Worm (Caenorhabditis elegans): ENCODE results near the gene srz-62.

srz-62 gene

DNA sequence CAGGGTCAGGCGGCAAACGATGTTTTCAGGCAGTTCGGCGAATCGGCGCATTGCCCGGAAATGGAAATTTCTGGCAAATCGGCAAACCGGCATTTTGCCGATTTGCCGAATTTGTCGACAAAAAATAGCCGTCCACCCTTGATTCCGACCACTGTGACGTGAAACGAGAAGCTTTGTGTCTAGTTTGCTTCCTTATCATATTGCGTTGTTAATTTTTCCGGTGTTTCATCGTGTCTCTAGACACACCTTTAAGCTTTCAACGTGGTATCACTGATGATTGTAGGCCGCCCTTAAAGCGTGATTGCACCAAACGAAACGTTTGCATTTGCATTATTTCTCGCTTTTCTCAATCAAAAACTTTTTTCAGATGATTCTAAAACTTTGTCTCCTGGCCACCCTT, 36.8 kb downstream of the srz-62 start, which contains the start of gene clec-71:
Gene clec-71 (plus strand): TSS at position 362 of the 400 bp plus-strand sequence.
- TF ChIP-seq tab-1 (GFP tag; IDR thresholded peaks at IDR 0.05) (no peak), ztf-23 (GFP tag; IDR thresholded peaks at IDR 0.05) (no peak)

- TF ChIP-seq ztf-29 (GFP tag; IDR thresholded peaks at IDR 0.05) (no peak), flt-1 (GFP tag; IDR thresholded peaks at IDR 0.05) (no peak), T22C8.4 (GFP tag; IDR thresholded peaks at IDR 0.05) (no peak), med-1 (GFP tag; optimal IDR thresholded peaks at IDR 0.05; ENCODE audit: insufficient read depth) (no peak), tab-1 (GFP tag; IDR thresholded peaks at IDR 0.05) (no peak), ref-1 (GFP tag; conservative IDR thresholded peaks at IDR 0.05) (no peak), ztf-23 (GFP tag; IDR thresholded peaks at IDR 0.05) (no peak), klf-2 (GFP tag; conservative IDR thresholded peaks at IDR 0.05) (no peak), cog-1 (tag; optimal IDR thresholded peaks at IDR 0.05) (no peak)
Measured at ce11 chrIV:3941658-3942328, 41.5 kb downstream of the srz-62 start, which contains the start of gene clec-174. clec-174 (minus strand) TSS chrIV:3941708.

DNA sequence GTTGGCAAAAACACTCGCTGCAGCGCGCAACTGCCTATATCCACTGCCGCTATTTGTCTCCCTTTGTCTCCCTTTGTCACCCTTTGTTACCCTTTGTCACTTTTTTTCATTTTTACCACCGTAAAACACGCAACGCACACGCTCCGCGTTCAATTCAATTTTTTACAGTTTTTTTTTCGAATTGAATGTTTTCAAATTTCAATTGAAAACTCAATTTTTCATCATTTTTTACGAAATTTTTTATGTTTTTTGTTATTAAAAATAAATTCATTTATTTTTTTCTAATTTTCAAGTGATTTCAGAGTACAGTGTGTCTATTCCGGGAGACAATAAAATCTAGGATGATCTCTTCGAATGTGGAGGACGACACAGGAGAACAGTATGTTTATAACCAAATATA, 42.7 kb downstream of the srz-62 start, which contains the start of gene Y46C8AL.11:
Gene Y46C8AL.11 (plus strand): TSS at position 301 of the 400 bp plus-strand sequence.
- no peak for TF ChIP-seq T22C8.4 (GFP tag; IDR thresholded peaks at IDR 0.05)

DNA sequence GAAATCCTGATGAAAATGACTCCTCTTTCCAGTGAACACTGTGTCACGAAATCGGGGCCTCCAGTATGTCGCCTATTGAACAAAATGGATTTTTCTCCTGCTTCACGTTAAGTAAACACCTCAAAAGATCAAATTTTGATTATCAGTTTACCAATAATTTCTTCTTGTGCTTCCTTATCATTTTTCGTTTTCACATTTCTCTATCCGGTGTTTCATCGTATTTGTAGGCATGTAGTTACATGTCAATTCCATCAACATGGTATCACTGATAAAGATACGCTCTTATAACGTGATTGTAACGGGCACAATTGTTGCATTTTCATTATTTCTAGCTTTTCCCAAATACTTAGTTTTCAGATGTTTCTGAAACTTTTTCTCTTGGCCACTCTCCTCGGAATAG, 44.2 kb downstream of the srz-62 start, which contains the start of gene clec-72:
Gene clec-72 (plus strand): TSS at position 358 of the 400 bp plus-strand sequence.
- TF ChIP-seq flt-1 (GFP tag; IDR thresholded peaks at IDR 0.05) (no peak), med-1 (GFP tag; optimal IDR thresholded peaks at IDR 0.05; ENCODE audit: insufficient read depth) (no peak), ref-1 (GFP tag; conservative IDR thresholded peaks at IDR 0.05) (no peak), ztf-23 (GFP tag; IDR thresholded peaks at IDR 0.05) (no peak), klf-2 (GFP tag; conservative IDR thresholded peaks at IDR 0.05) (no peak), T22C8.4 (GFP tag; IDR thresholded peaks at IDR 0.05) (no peak), ztf-29 (GFP tag; IDR thresholded peaks at IDR 0.05) (no peak), cog-1 (tag; optimal IDR thresholded peaks at IDR 0.05) (no peak), tab-1 (GFP tag; IDR thresholded peaks at IDR 0.05) (no peak)
